Worm (Caenorhabditis elegans) whole organism, young adult: ENCODE results near the gene clik-2.

Source experiments
- F22D6.2 ChIP-seq: sonication (generic microtip); optimal IDR thresholded peaks from 2 replicates; lab custom pipeline; 2016; ENCODE audit warnings: mild to moderate bottlenecking, missing genetic modification characterization, missing compliant biosample characterization
- ama-1 ChIP-seq, 3 experiments: fragments of 150-350 bp in 1 of 3; sonication (generic microtip) in 2 of 3; optimal IDR thresholded peaks; 2 replicates each; lab custom pipeline; 2014 to 2018; ENCODE audit warnings: missing biosample characterization in 2 of 3, missing genetic modification characterization in 2 of 3, missing genetic modification reagents in 2 of 3
- attf-3 ChIP-seq: fragments of 200-800 bp; sonication (Bioruptor generic); conservative IDR thresholded peaks from 2 replicates; pipeline ENCODE4 v1.3.6; 2022; ENCODE audit warnings: missing genetic modification reagents, missing genetic modification characterization, missing compliant biosample characterization
- hlh-26 ChIP-seq: fragments of 200-800 bp; sonication (Bioruptor generic); conservative IDR thresholded peaks from 2 replicates; pipeline ENCODE4 v1.3.6; 2022; ENCODE audit warnings: missing genetic modification reagents, missing genetic modification characterization, missing compliant biosample characterization
- let-607 ChIP-seq, 2 experiments: fragments of 200-800 bp in 1 of 2; sonication (Bioruptor generic) in 1 of 2; sonication (generic microtip) in 1 of 2; optimal IDR thresholded peaks; 2 replicates each; lab custom pipeline; 2016 to 2018; ENCODE audit warnings: mild to moderate bottlenecking in 2 of 2, missing compliant biosample characterization in 2 of 2, missing genetic modification characterization in 2 of 2, moderate library complexity in 2 of 2, missing genotype in 1 of 2
- mes-4 ChIP-seq: sonication (generic microtip); optimal IDR thresholded peaks from 2 replicates; lab custom pipeline; 2016; ENCODE audit warnings: missing genotype, missing genetic modification characterization, missing compliant biosample characterization
- ztf-22 ChIP-seq: fragments of 200-800 bp; sonication (Bioruptor generic); optimal IDR thresholded peaks from 2 replicates; lab custom pipeline; 2018; ENCODE audit warnings: mild to moderate bottlenecking, missing genetic modification characterization, moderate library complexity, missing compliant biosample characterization

ce11 chrX:7726351-7726750 lies 37.3 kb upstream of the clik-2 start:
- TF ChIP-seq attf-3 (no peak), ama-1 (optimal IDR thresholded peaks at IDR 0.05; lab: Kevin White, UChicago) (no peak), ama-1 (GFP tag; optimal IDR thresholded peaks at IDR 0.05; lab: Kevin White, UChicago) (no peak), hlh-26 (GFP tag; lab: Robert Waterston, UW) (no peak), mes-4 (tag; lab: Kevin White, UChicago) (no peak), ztf-22 (GFP tag; lab: Kevin White, UChicago) (no peak), F22D6.2 (tag; lab: Kevin White, UChicago) (no peak), let-607 (tag; optimal IDR thresholded peaks at IDR 0.05; lab: Kevin White, UChicago) (no peak)
